Worm (Caenorhabditis elegans): ENCODE measurements around the gene ech-1.1.
"Not testable (repeated sequence)": the region's sequence is repeated elsewhere in the genome, so short reads cannot be mapped to it uniquely, and the experiment has no call there.

Gene ech-1.1

ce11 chrV:15322653-15323052 is 38.7 kb downstream of the ech-1.1 start, which contains the start of gene nhr-247:
Gene nhr-247 (plus strand): TSS chrV:15322982.
- TF ChIP-seq dmd-6 (GFP tag; IDR thresholded peaks at IDR 0.05) = peak; percentile 65
- TF ChIP-seq nhr-28 (tag; optimal IDR thresholded peaks at IDR 0.05) = peak; percentile 71
- TF ChIP-seq pqm-1 (tag; optimal IDR thresholded peaks at IDR 0.05) = peak; percentile 15
- TF ChIP-seq daf-16 (GFP tag; optimal IDR thresholded peaks at IDR 0.05) = not testable (repeated sequence)
- TF ChIP-seq daf-16 (tag; optimal IDR thresholded peaks at IDR 0.05) = peak; percentile 24

DNA sequence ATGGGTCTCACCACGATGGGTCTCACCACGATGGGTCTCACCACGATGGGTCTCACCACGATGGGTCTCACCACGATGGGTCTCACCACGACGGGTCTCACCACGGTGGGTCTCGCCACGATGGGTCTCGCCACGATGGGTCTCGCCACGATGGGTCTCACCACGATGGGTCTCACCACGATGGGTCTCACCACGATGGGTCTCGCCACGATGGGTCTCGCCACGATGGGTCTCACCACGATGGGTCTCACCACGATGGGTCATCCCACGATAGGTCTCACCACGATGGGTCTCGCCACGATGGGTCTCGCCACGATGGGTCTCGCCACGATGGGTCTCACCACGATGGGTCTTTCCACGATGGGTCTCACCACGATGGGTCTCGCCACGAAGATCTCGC is 39.4 kb downstream of the ech-1.1 start:
- TF ChIP-seq set-16 (GFP tag; IDR thresholded peaks at IDR 0.05) (peak; percentile 82), egl-43 (GFP tag; IDR thresholded peaks at IDR 0.05) (0 out of 2 replicates have a peak, but pooled peaks have one; percentile 21), snpc-1.2 (GFP tag; IDR thresholded peaks at IDR 0.05) (0 out of 2 replicates have a peak, but pooled peaks have one; percentile 12)

ce11 chrV:15320756-15321332 is 40.5 kb downstream of the ech-1.1 start:
- TF ChIP-seq egl-43 (GFP tag; IDR thresholded peaks at IDR 0.05) (0 out of 2 replicates have a peak, but pooled peaks have one; percentile 24), vab-7 (GFP tag; IDR thresholded peaks at IDR 0.05) (peak; percentile 51; the same call in 1 of the 2 replicates), mdt-29 (GFP tag; IDR thresholded peaks at IDR 0.05) (peak; percentile 86), ctbp-1 (GFP tag; IDR thresholded peaks at IDR 0.05) (peak; percentile 57; the same call in 1 of the 2 replicates), madf-5 (GFP tag; IDR thresholded peaks at IDR 0.05) (0 out of 4 replicates have a peak, but pooled peaks of 1 of the 2 experiments have one; percentile 63), lin-1 (GFP tag; IDR thresholded peaks at IDR 0.05) (0 out of 2 replicates have a peak, but pooled peaks have one; percentile 57), Y105C5A.15 (GFP tag; IDR thresholded peaks at IDR 0.05) (0 out of 2 replicates have a peak, but pooled peaks have one; percentile 30), arid-1 (GFP tag; conservative IDR thresholded peaks at IDR 0.05) (peak; percentile 76; the same call in 1 of the 2 replicates), pha-4 (GFP tag; IDR thresholded peaks at IDR 0.05) (peak; percentile 74; the same call in 1 of the 2 replicates), Y75B8A.6 (GFP tag; IDR thresholded peaks at IDR 0.05) (0 out of 2 replicates have a peak, but pooled peaks have one; percentile 46), snpc-1.2 (GFP tag; IDR thresholded peaks at IDR 0.05) (peak; percentile 59; the same call in 1 of the 2 replicates), Y48G9A.11 (GFP tag; IDR thresholded peaks at IDR 0.05) (0 out of 2 replicates have a peak, but pooled peaks have one; percentile 60), lim-7 (GFP tag; IDR thresholded peaks at IDR 0.05) (peak; percentile 73)
- TF ChIP-seq pha-4 (tag; optimal IDR thresholded peaks at IDR 0.05) = not testable (repeated sequence)

- TF ChIP-seq nhr-28 (tag; optimal IDR thresholded peaks at IDR 0.05) (peak; percentile 96), tra-1 (GFP tag; IDR thresholded peaks at IDR 0.05) (peak; percentile 56; the same call in 1 of the 2 replicates), zfp-2 (tag; optimal IDR thresholded peaks at IDR 0.05) (no peak), dmd-6 (GFP tag; IDR thresholded peaks at IDR 0.05) (peak; percentile 97), hlh-11 (tag; optimal IDR thresholded peaks at IDR 0.05) (peak; percentile 77), nhr-237 (tag; optimal IDR thresholded peaks at IDR 0.05) (no peak), madf-5 (GFP tag; IDR thresholded peaks at IDR 0.05) (no peak), aha-1 (tag) (no peak), nhr-48 (tag; optimal IDR thresholded peaks at IDR 0.05) (peak; percentile 59), mdl-1 (tag; optimal IDR thresholded peaks at IDR 0.05) (peak in 1 of 2 experiments; percentile 30), nhr-102 (tag; optimal IDR thresholded peaks at IDR 0.05) (no peak), zag-1 (tag; optimal IDR thresholded peaks at IDR 0.05) (no peak), lim-7 (GFP tag; IDR thresholded peaks at IDR 0.05) (no peak), spr-1 (tag; optimal IDR thresholded peaks at IDR 0.05) (no peak), lin-1 (GFP tag; IDR thresholded peaks at IDR 0.05) (peak; percentile 85), pqm-1 (tag; optimal IDR thresholded peaks at IDR 0.05) (peak; percentile 98), nhr-10 (tag; optimal IDR thresholded peaks at IDR 0.05) (peak; percentile 31), dve-1 (tag; optimal IDR thresholded peaks at IDR 0.05; ENCODE audit: insufficient read depth) (peak; percentile 80), attf-4 (tag; optimal IDR thresholded peaks at IDR 0.05) (no peak), F37D6.2 (tag; optimal IDR thresholded peaks at IDR 0.05) (no peak), daf-19 (GFP tag; conservative IDR thresholded peaks at IDR 0.05) (no peak), daf-16 (GFP tag; optimal IDR thresholded peaks at IDR 0.05) (peak in 1 of 2 experiments; percentile 2), daf-16 (tag; optimal IDR thresholded peaks at IDR 0.05) (peak; percentile 97), nhr-77 (tag; optimal IDR thresholded peaks at IDR 0.05) (peak; percentile 96), nhr-42 (GFP tag; IDR thresholded peaks at IDR 0.05) (no peak), fos-1 (tag; optimal IDR thresholded peaks at IDR 0.05) (no peak), lin-13 (GFP tag; optimal IDR thresholded peaks at IDR 0.05) (no peak), hif-1 (tag; optimal IDR thresholded peaks at IDR 0.05) (no peak)
These were observed 42.7 kb downstream of the ech-1.1 start, which contains the start of gene nhr-291 for ce11 chrV:15318638-15319037. Gene nhr-291 (plus strand): TSS chrV:15318961.

Data from whole organism, L4 larva.